Fruit fly (Drosophila melanogaster) whole organism, embryonic: ENCODE results near the gene rt.

Experiments
- CG11398 ChIP-seq: fragments of 200-800 bp; sonication (Bioruptor generic); optimal IDR thresholded peaks from 2 replicates; lab custom pipeline; 2016; ENCODE audit warnings: missing biosample characterization, missing genetic modification characterization
- CG11504 ChIP-seq: fragments of 200-800 bp; sonication (Bioruptor generic); optimal IDR thresholded peaks from 3 replicates; lab custom pipeline; 2019; ENCODE audit warnings: missing biosample characterization, mild to moderate bottlenecking, missing genetic modification characterization, moderate library complexity
- CG11560 ChIP-seq: fragments of 200-800 bp; sonication (Bioruptor generic); IDR thresholded peaks from 3 replicates; pipeline ENCODE4 v1.3.6; 2022; ENCODE audit warnings: missing biosample characterization, missing genetic modification characterization
- CG12942 ChIP-seq: fragments of 200-800 bp; sonication (Bioruptor generic); optimal IDR thresholded peaks from 3 replicates; lab custom pipeline; 2016; ENCODE audit warnings: missing biosample characterization, missing genetic modification characterization
- CG13287 ChIP-seq: fragments of 200-800 bp; sonication (Bioruptor generic); IDR thresholded peaks from 2 replicates; pipeline ENCODE4 v1.3.6; 2022; ENCODE audit warnings: missing biosample characterization, missing genetic modification characterization; ENCODE audit not compliant: partially characterized antibody
- CG14014 ChIP-seq: fragments of 200-800 bp; sonication (Bioruptor generic); IDR thresholded peaks from 2 replicates; pipeline ENCODE4 v1.3.6; 2022; ENCODE audit warnings: missing biosample characterization, missing genetic modification characterization
- CG14710 ChIP-seq: fragments of 200-800 bp; sonication (Bioruptor generic); optimal IDR thresholded peaks from 3 replicates; lab custom pipeline; 2019; ENCODE audit warnings: missing biosample characterization, mild to moderate bottlenecking, missing genetic modification characterization, moderate library complexity
- CG14860 ChIP-seq: fragments of 200-800 bp; sonication (Bioruptor generic); IDR thresholded peaks from 3 replicates; pipeline ENCODE4 v1.3.6; 2022; ENCODE audit warnings: missing biosample characterization, missing genetic modification characterization; ENCODE audit not compliant: partially characterized antibody
- CG2129 ChIP-seq: fragments of 200-800 bp; sonication (Bioruptor generic); IDR thresholded peaks from 2 replicates; pipeline ENCODE4 v1.3.6; 2022; ENCODE audit warnings: missing biosample characterization, missing genetic modification characterization; ENCODE audit not compliant: partially characterized antibody
- CG30020 ChIP-seq: fragments of 200-800 bp; optimal IDR thresholded peaks from 2 replicates; lab custom pipeline; 2019; ENCODE audit warnings: missing biosample characterization, mild to moderate bottlenecking, missing genetic modification characterization, moderate library complexity
- CG31441 ChIP-seq: fragments of 200-800 bp; sonication (Bioruptor generic); IDR thresholded peaks from 2 replicates; pipeline ENCODE4 v1.3.6; 2022; ENCODE audit warnings: missing biosample characterization, missing genetic modification characterization
- CG6813 ChIP-seq: fragments of 200-800 bp; sonication (Bioruptor generic); optimal IDR thresholded peaks from 2 replicates; lab custom pipeline; 2017; ENCODE audit warnings: missing biosample characterization, missing genetic modification characterization, mild to moderate bottlenecking, moderate library complexity, missing genetic modification reagents
- CG7745 ChIP-seq: fragments of 200-800 bp; sonication (Bioruptor generic); optimal IDR thresholded peaks from 2 replicates; lab custom pipeline; 2018; ENCODE audit warnings: missing biosample characterization, mild to moderate bottlenecking, missing genetic modification characterization, moderate library complexity
- CG8281 ChIP-seq: fragments of 200-800 bp; sonication (Bioruptor generic); optimal IDR thresholded peaks from 2 replicates; lab custom pipeline; 2018; ENCODE audit warnings: missing biosample characterization, mild to moderate bottlenecking, missing genetic modification characterization, moderate library complexity
- CG8944 ChIP-seq: fragments of 200-800 bp; sonication (Bioruptor generic); optimal IDR thresholded peaks from 3 replicates; lab custom pipeline; 2016; ENCODE audit warnings: missing biosample characterization, missing genetic modification characterization
- Dll ChIP-seq: fragments of 200-800 bp; sonication (Bioruptor generic); IDR thresholded peaks from 4 replicates; pipeline ENCODE4 v1.3.6; 2022; ENCODE audit warnings: missing biosample characterization, missing genetic modification characterization; ENCODE audit not compliant: partially characterized antibody
- Dp ChIP-seq: fragments of 200-800 bp; sonication (Bioruptor generic); optimal IDR thresholded peaks from 2 replicates; lab custom pipeline; 2018; ENCODE audit warnings: missing biosample characterization, mild to moderate bottlenecking, missing genetic modification characterization, moderate library complexity
- E2f2 ChIP-seq: fragments of 200-800 bp; sonication (Bioruptor generic); IDR thresholded peaks from 2 replicates; pipeline ENCODE4 v1.3.6; 2022; ENCODE audit warnings: missing biosample characterization, missing genetic modification characterization
- Hmx ChIP-seq: fragments of 200-800 bp; sonication (Bioruptor generic); optimal IDR thresholded peaks from 2 replicates; lab custom pipeline; 2016; ENCODE audit warnings: missing biosample characterization, missing genetic modification characterization
- Hr78 ChIP-seq, 2 experiments: fragments of 200-800 bp in 1 of 2; fragments of >200 bp in 1 of 2; sonication (Bioruptor generic) in 1 of 2; optimal IDR thresholded peaks; 2 replicates each; lab custom pipeline; 2017 to 2019; ENCODE audit warnings: missing biosample characterization in 2 of 2, missing genetic modification characterization in 2 of 2, mild to moderate bottlenecking in 1 of 2, moderate library complexity in 1 of 2
- Neu2 ChIP-seq: fragments of 200-800 bp; sonication (Bioruptor generic); optimal IDR thresholded peaks from 3 replicates; lab custom pipeline; 2016; ENCODE audit warnings: missing biosample characterization, missing genetic modification characterization, borderline replicate concordance
- Opbp ChIP-seq: fragments of 200-800 bp; sonication (Bioruptor generic); IDR thresholded peaks from 3 replicates; pipeline ENCODE4 v1.3.6; 2022; ENCODE audit warnings: missing biosample characterization, missing genetic modification characterization; ENCODE audit not compliant: partially characterized antibody
- Usf ChIP-seq: fragments of 200-800 bp; sonication (Bioruptor generic); optimal IDR thresholded peaks from 2 replicates; lab custom pipeline; 2017; ENCODE audit warnings: missing genotype, missing biosample characterization, missing genetic modification characterization
- abd-A ChIP-seq: fragments of 200-800 bp; sonication (Bioruptor generic); optimal IDR thresholded peaks from 3 replicates; lab custom pipeline; 2019; ENCODE audit warnings: missing biosample characterization, mild to moderate bottlenecking, missing genetic modification characterization, moderate library complexity
- ato ChIP-seq: fragments of 200-800 bp; sonication (Bioruptor generic); IDR thresholded peaks from 2 replicates; pipeline ENCODE4 v1.3.6; 2022; ENCODE audit warnings: missing biosample characterization, missing genetic modification characterization; ENCODE audit not compliant: partially characterized antibody
- bsh ChIP-seq, 2 experiments: fragments of 200-800 bp; sonication (Bioruptor generic); optimal IDR thresholded peaks; 2 replicates each; lab custom pipeline; 2017 to 2018; ENCODE audit warnings: mild to moderate bottlenecking in 2 of 2, missing biosample characterization in 2 of 2, missing genetic modification characterization in 2 of 2, moderate library complexity in 1 of 2
- chinmo ChIP-seq: fragments of 200-800 bp; sonication (Bioruptor generic); IDR thresholded peaks from 4 replicates; pipeline ENCODE4 v1.3.6; 2022; ENCODE audit warnings: missing biosample characterization, missing genetic modification characterization; ENCODE audit not compliant: partially characterized antibody
- gcm ChIP-seq: fragments of 200-800 bp; sonication (Bioruptor generic); optimal IDR thresholded peaks from 2 replicates; lab custom pipeline; 2019; ENCODE audit warnings: missing biosample characterization, mild to moderate bottlenecking, missing genetic modification characterization, moderate library complexity
- hbn ChIP-seq: fragments of 200-800 bp; sonication (Bioruptor generic); IDR thresholded peaks from 2 replicates; pipeline ENCODE4 v1.3.6; 2022; ENCODE audit warnings: missing biosample characterization, missing genetic modification characterization; ENCODE audit not compliant: partially characterized antibody
- inv ChIP-seq: fragments of 200-800 bp; sonication (Bioruptor generic); IDR thresholded peaks from 2 replicates; pipeline ENCODE4 v1.3.6; 2022; ENCODE audit warnings: missing biosample characterization, missing genetic modification characterization; ENCODE audit not compliant: partially characterized antibody
- nerfin-2 ChIP-seq: fragments of 200-800 bp; sonication (Bioruptor generic); IDR thresholded peaks from 2 replicates; pipeline ENCODE4 v1.3.6; 2022; ENCODE audit warnings: missing biosample characterization, missing genetic modification characterization; ENCODE audit not compliant: partially characterized antibody
- pb ChIP-seq: fragments of 200-800 bp; sonication (Bioruptor generic); optimal IDR thresholded peaks from 3 replicates; lab custom pipeline; 2016; ENCODE audit warnings: missing biosample characterization, missing genetic modification characterization
- phol ChIP-seq: fragments of 200-800 bp; sonication (Bioruptor generic); optimal IDR thresholded peaks from 3 replicates; lab custom pipeline; 2018; ENCODE audit warnings: missing biosample characterization, mild to moderate bottlenecking, missing genetic modification characterization, moderate library complexity
- pros ChIP-seq: fragments of 200-800 bp; sonication (Bioruptor generic); optimal IDR thresholded peaks from 3 replicates; lab custom pipeline; 2019; ENCODE audit warnings: missing biosample characterization, mild to moderate bottlenecking, missing genetic modification characterization, moderate library complexity
- pzg ChIP-seq: fragments of 200-800 bp; sonication (Bioruptor generic); optimal IDR thresholded peaks from 3 replicates; lab custom pipeline; 2018; ENCODE audit warnings: missing biosample characterization, mild to moderate bottlenecking, missing genetic modification characterization, moderate library complexity
- row ChIP-seq: fragments of 200-800 bp; sonication (Bioruptor generic); IDR thresholded peaks from 3 replicates; pipeline ENCODE4 v1.3.6; 2022; ENCODE audit warnings: missing biosample characterization, missing genetic modification characterization
- seq ChIP-seq: fragments of 200-800 bp; sonication (Bioruptor generic); IDR thresholded peaks from 2 replicates; pipeline ENCODE4 v1.3.6; 2022; ENCODE audit warnings: missing biosample characterization, missing genetic modification characterization
- sisA ChIP-seq: fragments of 200-800 bp; sonication (Bioruptor generic); IDR thresholded peaks from 2 replicates; pipeline ENCODE4 v1.3.6; 2022; ENCODE audit warnings: missing biosample characterization, missing genetic modification characterization
- sr ChIP-seq: fragments of 200-800 bp; sonication (Bioruptor generic); IDR thresholded peaks from 3 replicates; pipeline ENCODE4 v1.3.6; 2022; ENCODE audit warnings: missing biosample characterization, missing genetic modification characterization
- stwl ChIP-seq: fragments of 200-800 bp; sonication (Bioruptor generic); optimal IDR thresholded peaks from 3 replicates; lab custom pipeline; 2018; ENCODE audit warnings: missing biosample characterization, mild to moderate bottlenecking, missing genetic modification characterization, moderate library complexity
- tin ChIP-seq: fragments of 200-800 bp; sonication (Bioruptor generic); optimal IDR thresholded peaks from 3 replicates; lab custom pipeline; 2016; ENCODE audit warnings: missing biosample characterization, missing genetic modification characterization
- unc-4 ChIP-seq: fragments of 200-800 bp; sonication (Bioruptor generic); IDR thresholded peaks from 2 replicates; pipeline ENCODE4 v1.3.6; 2022; ENCODE audit warnings: missing biosample characterization, missing genetic modification characterization; ENCODE audit not compliant: partially characterized antibody
- vfl ChIP-seq: fragments of 200-800 bp; sonication (Bioruptor generic); optimal IDR thresholded peaks from 2 replicates; lab custom pipeline; 2016; ENCODE audit warnings: missing biosample characterization, missing genetic modification characterization

Gene rt

dm6 chr3L:11626229-11626826, 38.8 kb upstream of the rt start, which contains the start of gene PCID2 (continued):
- TF ChIP-seq Dll (peak; percentile 87), gcm (GFP tag; lab: Kevin White, UChicago) (no peak), stwl (tag; lab: Kevin White, UChicago) (peak; percentile 68), CG31441 (GFP tag; lab: Robert Waterston, UW) (no peak), chinmo (GFP tag; lab: Robert Waterston, UW) (0 out of 4 replicates have a peak, but pooled peaks have one; percentile 71), CG8944 (no peak), ato (GFP tag; lab: Robert Waterston, UW) (peak; percentile 45; the same call in 1 of the 2 replicates), Dp (GFP tag; lab: Kevin White, UChicago) (peak; percentile 32), CG13287 (GFP tag; lab: Robert Waterston, UW) (peak; percentile 89), inv (GFP tag; lab: Robert Waterston, UW) (peak; percentile 64), CG14860 (GFP tag; lab: Robert Waterston, UW) (peak; percentile 60; the same call in 2 of the 3 replicates), E2f2 (peak; percentile 53; the same call in 1 of the 2 replicates), Neu2 (GFP tag; lab: Kevin White, UChicago) (no peak), tin (GFP tag; lab: Kevin White, UChicago) (no peak), row (GFP tag; lab: Robert Waterston, UW) (peak; percentile 33; the same call in 1 of the 3 replicates), CG30020 (tag; lab: Kevin White, UChicago) (no peak), nerfin-2 (GFP tag; lab: Robert Waterston, UW) (peak; percentile 72), Hmx (GFP tag; lab: Kevin White, UChicago) (no peak), CG2129 (GFP tag; lab: Robert Waterston, UW) (peak; percentile 58), hbn (GFP tag; lab: Robert Waterston, UW) (peak; percentile 73), pzg (GFP tag; lab: Kevin White, UChicago) (peak; percentile 28), unc-4 (GFP tag; lab: Robert Waterston, UW) (peak; percentile 77), Opbp (GFP tag; lab: Robert Waterston, UW) (peak; percentile 76; the same call in 2 of the 3 replicates), abd-A (tag; lab: Kevin White, UChicago) (no peak)
- TF ChIP-seq, all 482 proteins: peak for 38

dm6 chr3L:11625634-11626175, 38.1 kb upstream of the rt start, which contains the start of gene CG6083:
CG6083 (minus strand) TSS chr3L:11626125.
- no peak for TF ChIP-seq CG11560 (tag; lab: Robert Waterston, UW)
- no peak for TF ChIP-seq vfl (GFP tag; lab: Kevin White, UChicago)
- no peak for TF ChIP-seq CG14710 (tag; lab: Kevin White, UChicago)
- peak; percentile 8 for TF ChIP-seq phol
- TF ChIP-seq CG12942 (GFP tag; lab: Kevin White, UChicago), result no peak
- TF ChIP-seq CG11398 (GFP tag; lab: Kevin White, UChicago), result no peak
- peak in 1 of 2 experiments; percentile 95 for TF ChIP-seq Hr78 (GFP tag; optimal IDR thresholded peaks at IDR 0.05; lab: Kevin White, UChicago)

dm6 chr3L:11624281-11624680, 36.7 kb upstream of the rt start, which contains the start of gene Akr1B:
Akr1B (minus strand) TSS chr3L:11624381.
- TF ChIP-seq pb (no peak), Usf (GFP tag; lab: Kevin White, UChicago) (no peak), CG12942 (GFP tag; lab: Kevin White, UChicago) (no peak), CG6813 (GFP tag; lab: Kevin White, UChicago) (no peak), sisA (GFP tag; lab: Robert Waterston, UW) (no peak), seq (GFP tag; lab: Robert Waterston, UW) (no peak), CG14014 (GFP tag; lab: Robert Waterston, UW) (no peak), pros (GFP tag; lab: Kevin White, UChicago) (no peak), CG7745 (tag; lab: Kevin White, UChicago) (no peak), CG11504 (no peak), sr (GFP tag; lab: Robert Waterston, UW) (no peak), CG8281 (tag; lab: Kevin White, UChicago) (no peak), bsh (GFP tag; optimal IDR thresholded peaks at IDR 0.05; lab: Kevin White, UChicago) (no peak)
